Worm (Caenorhabditis elegans): ENCODE results near the gene rpl-11.1.
"Not testable (repeated sequence)": the region's sequence is repeated elsewhere in the genome, so short reads cannot be mapped to it uniquely, and the experiment has no call there.

Gene rpl-11.1

DNA sequence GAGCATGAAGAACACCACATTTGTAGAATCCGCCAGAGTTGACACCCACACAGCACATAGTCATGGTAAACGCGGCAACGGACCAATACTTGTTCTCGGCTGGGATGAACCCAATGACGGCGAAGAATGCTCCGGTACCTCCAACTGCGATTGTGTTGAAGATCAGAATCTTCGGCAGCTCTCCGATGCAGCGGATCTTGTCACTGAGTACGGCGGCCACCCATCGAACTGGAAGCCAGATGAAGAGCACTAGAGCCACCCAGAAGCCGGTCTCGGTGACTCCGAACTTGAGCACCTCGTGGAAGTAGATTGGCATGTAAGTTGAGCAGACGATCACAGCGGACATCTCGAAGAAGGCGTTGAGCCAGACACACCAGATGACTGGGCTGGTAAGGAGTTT lies 27.2 kb upstream of the rpl-11.1 start:
- TF ChIP-seq klf-2 (GFP tag; conservative IDR thresholded peaks at IDR 0.05) (no peak), ztf-23 (GFP tag; IDR thresholded peaks at IDR 0.05) (no peak), cog-1 (tag; optimal IDR thresholded peaks at IDR 0.05) (no peak), T22C8.4 (GFP tag; IDR thresholded peaks at IDR 0.05) (no peak)

DNA sequence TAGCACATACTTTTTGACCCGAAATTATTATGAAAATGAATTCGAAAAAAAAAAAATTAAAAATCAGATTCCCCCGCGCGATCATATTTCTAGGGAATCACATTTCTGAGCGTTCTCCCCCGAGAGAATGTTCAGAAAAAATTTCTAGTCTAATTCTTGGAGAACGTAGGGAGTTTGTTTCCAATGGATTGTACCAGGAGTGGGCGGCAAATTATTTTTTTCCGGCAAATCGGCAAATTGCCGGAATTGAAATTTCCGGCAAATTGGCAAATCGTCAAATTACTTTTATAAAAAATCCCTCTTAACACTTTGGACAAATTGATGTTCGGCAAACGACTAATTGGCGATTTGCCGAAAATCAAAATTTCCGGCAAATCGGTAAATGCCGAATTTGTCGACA lies 25.8 kb upstream of the rpl-11.1 start, which contains the start of gene T22F3.10:
Gene T22F3.10 (minus strand): TSS at position 101 of the 400 bp plus-strand sequence.
- no peak for TF ChIP-seq med-1 (GFP tag; optimal IDR thresholded peaks at IDR 0.05; ENCODE audit: insufficient read depth)
- TF ChIP-seq tab-1 (GFP tag; IDR thresholded peaks at IDR 0.05) = no peak
- no peak for TF ChIP-seq ztf-29 (GFP tag; IDR thresholded peaks at IDR 0.05)

DNA sequence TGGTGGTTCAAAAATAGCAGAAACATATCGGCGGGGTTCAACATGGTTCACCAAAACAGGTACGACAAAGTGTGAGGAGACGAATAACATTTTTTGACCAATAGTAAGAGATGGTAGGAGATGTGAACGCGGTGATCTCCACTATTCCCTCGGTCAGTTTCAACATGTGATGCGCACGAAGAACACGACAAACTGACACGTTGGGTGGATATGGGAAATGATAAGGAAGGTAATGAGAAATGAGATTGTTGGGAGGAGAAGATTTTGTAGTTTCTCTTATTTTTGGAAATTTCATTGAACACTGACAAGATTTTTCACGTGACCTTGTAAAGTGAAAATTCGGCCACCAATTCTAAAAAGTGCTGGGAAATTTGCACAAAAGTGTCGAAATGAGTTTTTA lies 24.8 kb upstream of the rpl-11.1 start:
- no peak for TF ChIP-seq ztf-29 (GFP tag; IDR thresholded peaks at IDR 0.05)
- TF ChIP-seq ztf-23 (GFP tag; IDR thresholded peaks at IDR 0.05) = no peak
- no peak for TF ChIP-seq T22C8.4 (GFP tag; IDR thresholded peaks at IDR 0.05)
- TF ChIP-seq ref-1 (GFP tag; conservative IDR thresholded peaks at IDR 0.05) = no peak

DNA sequence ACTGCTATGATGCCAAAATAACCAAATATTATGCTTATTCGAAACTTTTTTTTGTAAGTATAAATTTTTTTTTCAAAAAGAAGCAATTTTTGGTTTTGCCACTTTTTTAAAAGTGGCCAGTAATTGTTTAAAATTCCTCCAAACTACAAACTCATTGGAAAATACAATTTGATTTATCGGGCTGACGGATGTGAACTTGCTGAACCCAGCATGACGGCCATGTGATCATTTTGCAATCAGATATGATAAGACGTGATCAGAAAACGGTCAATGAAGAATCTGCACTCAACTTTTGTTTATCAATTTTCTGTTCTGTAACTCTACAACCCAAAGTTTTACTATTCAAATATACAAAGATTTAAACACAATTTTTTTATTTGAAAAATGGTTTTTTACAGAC lies 20.5 kb upstream of the rpl-11.1 start:
- TF ChIP-seq T22C8.4 (GFP tag; IDR thresholded peaks at IDR 0.05) (no peak), cog-1 (tag; optimal IDR thresholded peaks at IDR 0.05) (no peak), klf-2 (GFP tag; conservative IDR thresholded peaks at IDR 0.05) (no peak), ztf-29 (GFP tag; IDR thresholded peaks at IDR 0.05) (no peak), med-1 (GFP tag; optimal IDR thresholded peaks at IDR 0.05; ENCODE audit: insufficient read depth) (no peak), flt-1 (GFP tag; IDR thresholded peaks at IDR 0.05) (no peak), tab-1 (GFP tag; IDR thresholded peaks at IDR 0.05) (no peak), ztf-23 (GFP tag; IDR thresholded peaks at IDR 0.05) (no peak)

DNA sequence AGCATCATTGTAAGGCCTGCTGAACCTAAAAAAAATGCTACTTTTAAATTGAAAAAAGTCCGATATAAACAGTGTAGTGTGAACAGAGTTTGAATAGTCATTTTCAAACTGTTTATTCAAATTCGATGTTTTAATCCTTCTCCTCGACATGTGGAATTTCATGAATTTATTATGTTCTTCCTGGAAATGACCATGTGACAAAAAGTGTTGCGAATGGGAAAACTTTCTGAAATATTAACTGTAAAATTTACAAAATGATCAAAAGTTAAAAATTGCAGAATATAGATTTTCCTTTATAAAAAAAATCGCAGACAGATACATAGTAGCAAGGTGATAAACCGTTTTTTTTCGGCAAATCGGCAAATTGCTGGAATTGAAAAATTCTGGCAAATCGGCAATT lies 19.5 kb upstream of the rpl-11.1 start, which contains the start of gene T22F3.8:
Gene T22F3.8 (minus strand): TSS at position 101 of the 400 bp plus-strand sequence.
- TF ChIP-seq cog-1 (tag; optimal IDR thresholded peaks at IDR 0.05) (no peak), ref-1 (GFP tag; conservative IDR thresholded peaks at IDR 0.05) (no peak), klf-2 (GFP tag; conservative IDR thresholded peaks at IDR 0.05) (no peak), ztf-29 (GFP tag; IDR thresholded peaks at IDR 0.05) (no peak), tab-1 (GFP tag; IDR thresholded peaks at IDR 0.05) (no peak), flt-1 (GFP tag; IDR thresholded peaks at IDR 0.05) (no peak), T22C8.4 (GFP tag; IDR thresholded peaks at IDR 0.05) (no peak), ztf-23 (GFP tag; IDR thresholded peaks at IDR 0.05) (no peak), med-1 (GFP tag; optimal IDR thresholded peaks at IDR 0.05; ENCODE audit: insufficient read depth) (no peak)

DNA sequence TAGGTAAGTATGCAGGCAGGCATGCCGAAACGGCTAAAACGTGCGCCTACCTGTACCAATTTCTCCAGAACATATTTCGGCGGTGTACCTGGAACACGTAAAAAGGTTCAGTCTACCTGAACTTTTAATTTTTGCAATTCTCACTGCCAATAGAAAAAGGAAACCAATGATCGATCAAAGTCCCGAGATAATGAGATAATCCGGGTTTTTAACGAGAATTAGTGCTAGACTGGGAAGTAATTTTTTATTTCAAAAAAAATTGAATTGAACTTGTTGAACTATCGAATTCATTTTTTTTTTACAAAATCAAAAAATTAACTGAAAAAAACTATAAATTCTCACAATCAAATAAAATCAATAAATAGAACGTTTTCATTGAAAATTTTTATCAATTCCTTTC lies 14.7 kb upstream of the rpl-11.1 start, which contains the start of gene T22F3.7:
Gene T22F3.7 (minus strand): TSS at position 101 of the 400 bp plus-strand sequence.
- TF ChIP-seq ztf-29 (GFP tag; IDR thresholded peaks at IDR 0.05) = no peak
- no peak for TF ChIP-seq tab-1 (GFP tag; IDR thresholded peaks at IDR 0.05)
- TF ChIP-seq klf-2 (GFP tag; conservative IDR thresholded peaks at IDR 0.05) = no peak
- no peak for TF ChIP-seq med-1 (GFP tag; optimal IDR thresholded peaks at IDR 0.05; ENCODE audit: insufficient read depth)

DNA sequence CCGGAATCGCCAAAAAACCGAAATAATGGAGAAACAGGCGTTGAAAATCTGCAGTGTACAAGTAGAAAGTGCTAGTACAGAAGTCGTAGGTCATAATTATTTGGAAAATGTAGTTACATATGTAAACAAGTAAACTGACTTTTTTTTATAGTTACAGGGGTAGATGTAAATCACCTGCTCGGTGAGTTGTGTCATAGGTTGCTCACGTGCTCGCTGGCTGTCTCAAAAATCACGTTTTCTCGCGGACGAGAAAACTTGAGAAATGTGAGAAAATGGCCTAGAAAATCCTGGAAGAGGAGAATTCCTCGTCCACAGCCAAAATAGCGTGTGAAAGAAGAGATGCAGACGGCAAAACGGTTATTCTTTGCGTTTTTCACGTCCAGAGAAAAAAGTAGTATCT lies 11.2 kb upstream of the rpl-11.1 start, which contains the start of gene srh-212:
Gene srh-212 (minus strand): TSS at position 101 of the 400 bp plus-strand sequence.
- not testable (repeated sequence) for TF ChIP-seq cog-1 (tag; optimal IDR thresholded peaks at IDR 0.05); flt-1 (GFP tag; IDR thresholded peaks at IDR 0.05); tab-1 (GFP tag; IDR thresholded peaks at IDR 0.05)

DNA sequence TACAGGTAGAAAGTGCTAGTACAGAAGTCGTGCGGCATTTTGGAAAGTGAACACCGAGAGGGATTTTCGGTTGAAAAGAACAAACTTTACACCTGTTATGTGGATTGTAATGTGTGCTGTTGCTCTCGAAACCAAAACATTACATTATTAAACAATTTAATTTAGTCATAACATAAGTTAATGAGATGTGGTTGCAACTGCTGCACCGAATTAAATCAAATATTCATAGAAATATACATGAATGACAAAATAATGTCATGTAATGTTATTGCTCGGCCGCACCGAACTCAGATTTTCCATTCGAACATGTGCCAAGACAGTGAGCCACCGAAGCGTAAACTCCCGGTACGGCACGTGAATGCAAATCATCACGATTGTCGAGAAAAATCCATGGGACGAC lies 9.1 kb upstream of the rpl-11.1 start, which contains the start of gene srh-213:
Gene srh-213 (minus strand): TSS at position 101 of the 400 bp plus-strand sequence.
- TF ChIP-seq klf-2 (GFP tag; conservative IDR thresholded peaks at IDR 0.05) = no peak
- no peak for TF ChIP-seq ztf-23 (GFP tag; IDR thresholded peaks at IDR 0.05)
- TF ChIP-seq tab-1 (GFP tag; IDR thresholded peaks at IDR 0.05) = no peak
- no peak for TF ChIP-seq ztf-29 (GFP tag; IDR thresholded peaks at IDR 0.05)
- TF ChIP-seq med-1 (GFP tag; optimal IDR thresholded peaks at IDR 0.05; ENCODE audit: insufficient read depth) = no peak
- TF ChIP-seq ref-1 (GFP tag; conservative IDR thresholded peaks at IDR 0.05) = no peak
- TF ChIP-seq T22C8.4 (GFP tag; IDR thresholded peaks at IDR 0.05) = no peak
- TF ChIP-seq cog-1 (tag; optimal IDR thresholded peaks at IDR 0.05) = no peak
- no peak for TF ChIP-seq flt-1 (GFP tag; IDR thresholded peaks at IDR 0.05)

DNA sequence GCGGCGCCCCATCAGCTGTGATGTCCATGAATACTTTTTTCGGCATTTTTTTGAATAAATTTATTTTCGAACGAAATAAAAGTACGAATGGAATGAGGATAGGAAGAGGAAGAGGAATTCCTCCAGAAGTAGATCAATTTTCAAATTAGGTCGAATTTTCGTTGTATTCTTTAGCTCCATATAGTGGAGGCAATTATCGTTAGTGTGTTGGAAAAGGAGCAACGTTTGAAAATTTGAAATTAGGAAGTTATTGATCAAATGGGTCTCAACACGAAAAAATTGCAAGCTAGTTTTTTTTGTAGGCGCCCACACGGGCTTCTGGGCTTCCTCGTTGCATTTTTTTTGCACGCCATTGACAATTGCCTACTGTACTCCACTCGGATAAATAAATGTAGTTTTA lies 6.2 kb upstream of the rpl-11.1 start, which contains the start of gene T22F3.12:
Gene T22F3.12 (minus strand): TSS at position 101 of the 400 bp plus-strand sequence.
- no peak for TF ChIP-seq cog-1 (tag; optimal IDR thresholded peaks at IDR 0.05)
- no peak for TF ChIP-seq med-1 (GFP tag; optimal IDR thresholded peaks at IDR 0.05; ENCODE audit: insufficient read depth)
- TF ChIP-seq ref-1 (GFP tag; conservative IDR thresholded peaks at IDR 0.05) = no peak

DNA sequence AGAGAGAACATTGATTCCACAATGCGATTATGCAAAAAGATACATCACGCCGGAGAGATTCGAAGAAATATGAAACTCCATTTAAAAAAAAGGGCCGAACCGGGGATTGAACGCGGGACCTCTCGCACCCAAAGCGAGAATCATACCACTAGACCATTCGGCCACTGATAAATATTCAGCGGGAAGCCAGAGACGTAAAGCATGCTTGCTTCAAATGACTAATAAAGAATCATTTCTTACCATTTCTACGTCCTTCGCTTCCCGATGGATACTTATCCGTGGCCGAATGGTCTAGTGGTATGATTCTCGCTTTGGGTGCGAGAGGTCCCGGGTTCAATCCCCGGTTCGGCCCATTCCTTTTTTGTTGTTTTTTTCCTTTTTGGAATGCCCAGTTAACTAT lies 2.4 kb upstream of the rpl-11.1 start:
- TF ChIP-seq tab-1 (GFP tag; IDR thresholded peaks at IDR 0.05) (no peak), cog-1 (tag; optimal IDR thresholded peaks at IDR 0.05) (no peak), ztf-23 (GFP tag; IDR thresholded peaks at IDR 0.05) (no peak), ztf-29 (GFP tag; IDR thresholded peaks at IDR 0.05) (no peak), ref-1 (GFP tag; conservative IDR thresholded peaks at IDR 0.05) (no peak), T22C8.4 (GFP tag; IDR thresholded peaks at IDR 0.05) (no peak), med-1 (GFP tag; optimal IDR thresholded peaks at IDR 0.05; ENCODE audit: insufficient read depth) (no peak), klf-2 (GFP tag; conservative IDR thresholded peaks at IDR 0.05) (no peak), flt-1 (GFP tag; IDR thresholded peaks at IDR 0.05) (no peak)

DNA sequence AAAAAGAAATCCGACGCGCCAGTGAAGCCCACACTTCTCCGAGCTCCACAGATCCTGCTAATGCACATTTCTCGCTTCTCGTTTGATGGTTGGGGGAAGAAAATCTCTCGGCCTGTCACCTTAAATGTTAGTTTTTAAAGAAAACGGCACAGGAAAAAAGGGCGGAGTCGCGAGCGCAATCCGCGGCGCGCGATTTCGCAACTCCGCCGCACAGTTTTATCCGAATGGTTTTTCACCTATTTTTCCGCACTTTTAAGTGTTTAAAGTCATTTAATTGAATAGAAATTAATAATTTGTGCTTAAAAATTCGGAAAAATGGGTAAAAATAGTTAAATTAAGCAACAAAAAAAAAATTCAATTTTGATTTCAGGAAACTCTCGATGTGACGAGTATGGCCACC lies 1.8 kb upstream of the rpl-11.1 start:
- TF ChIP-seq ref-1 (GFP tag; conservative IDR thresholded peaks at IDR 0.05) = no peak
- peak; percentile 49; the same call in 1 of the 2 replicates for TF ChIP-seq ztf-29 (GFP tag; IDR thresholded peaks at IDR 0.05)
- TF ChIP-seq flt-1 (GFP tag; IDR thresholded peaks at IDR 0.05) = peak; percentile 74
- peak; percentile 76 for TF ChIP-seq ztf-23 (GFP tag; IDR thresholded peaks at IDR 0.05)
- 0 out of 2 replicates have a peak, but pooled peaks have one; percentile 15 for TF ChIP-seq T22C8.4 (GFP tag; IDR thresholded peaks at IDR 0.05)
- no peak for TF ChIP-seq cog-1 (tag; optimal IDR thresholded peaks at IDR 0.05)
- peak; percentile 81; the same call in 1 of the 2 replicates for TF ChIP-seq tab-1 (GFP tag; IDR thresholded peaks at IDR 0.05)
- 0 out of 2 replicates have a peak, but pooled peaks have one; percentile 57 for TF ChIP-seq klf-2 (GFP tag; conservative IDR thresholded peaks at IDR 0.05)
- peak; percentile 66 for TF ChIP-seq med-1 (GFP tag; optimal IDR thresholded peaks at IDR 0.05; ENCODE audit: insufficient read depth)
